Worm (Caenorhabditis elegans): ENCODE data around the gene M7.7.

M7.7 gene

ce11 chrIV:11119972-11120562, 30.4 kb downstream of the M7.7 start:
- 0 out of 2 replicates have a peak, but pooled peaks have one; percentile 56 for TF ChIP-seq flt-1 (GFP tag; IDR thresholded peaks at IDR 0.05)
- TF ChIP-seq T22C8.4 (GFP tag; IDR thresholded peaks at IDR 0.05): no peak
- no peak for TF ChIP-seq ztf-29 (GFP tag; IDR thresholded peaks at IDR 0.05)
- TF ChIP-seq med-1 (GFP tag; optimal IDR thresholded peaks at IDR 0.05; ENCODE audit: insufficient read depth): no peak
- 0 out of 2 replicates have a peak, but pooled peaks have one; percentile 41 for TF ChIP-seq ztf-23 (GFP tag; IDR thresholded peaks at IDR 0.05)
- no peak for TF ChIP-seq klf-2 (GFP tag; conservative IDR thresholded peaks at IDR 0.05)

- TF ChIP-seq med-1 (GFP tag; optimal IDR thresholded peaks at IDR 0.05; ENCODE audit: insufficient read depth) (no peak), T22C8.4 (GFP tag; IDR thresholded peaks at IDR 0.05) (no peak), ztf-29 (GFP tag; IDR thresholded peaks at IDR 0.05) (no peak), ztf-23 (GFP tag; IDR thresholded peaks at IDR 0.05) (no peak), ref-1 (GFP tag; conservative IDR thresholded peaks at IDR 0.05) (no peak), tab-1 (GFP tag; IDR thresholded peaks at IDR 0.05) (no peak), klf-2 (GFP tag; conservative IDR thresholded peaks at IDR 0.05) (no peak), cog-1 (tag; optimal IDR thresholded peaks at IDR 0.05) (no peak), flt-1 (GFP tag; IDR thresholded peaks at IDR 0.05) (no peak)
Observed at ce11 chrIV:11124674-11125073, 35.0 kb downstream of the M7.7 start, which contains the start of gene spo-11. Gene spo-11 (minus strand): TSS chrIV:11124862.

DNA sequence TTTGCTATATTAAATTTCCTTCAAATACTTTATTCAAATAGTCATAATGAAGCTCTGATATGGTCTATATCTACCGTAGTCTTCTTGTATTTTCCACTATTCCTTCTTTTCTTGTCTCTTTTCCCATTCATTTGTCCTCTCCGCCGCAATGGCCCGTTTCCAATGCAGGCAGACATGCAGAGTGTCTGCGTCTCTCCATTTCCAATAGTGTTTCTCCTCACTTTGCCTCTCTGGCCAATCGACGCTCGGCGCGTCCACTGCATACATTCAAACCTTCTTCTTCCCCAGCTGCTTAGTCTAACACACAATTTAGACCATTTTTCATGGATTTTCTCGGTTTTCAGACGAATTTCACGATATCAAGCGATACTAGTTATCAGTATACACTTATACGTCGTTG, 35.6 kb downstream of the M7.7 start:
- no peak for TF ChIP-seq ztf-29 (GFP tag; IDR thresholded peaks at IDR 0.05)
- no peak for TF ChIP-seq ref-1 (GFP tag; conservative IDR thresholded peaks at IDR 0.05)
- no peak for TF ChIP-seq T22C8.4 (GFP tag; IDR thresholded peaks at IDR 0.05)
- no peak for TF ChIP-seq klf-2 (GFP tag; conservative IDR thresholded peaks at IDR 0.05)
- TF ChIP-seq med-1 (GFP tag; optimal IDR thresholded peaks at IDR 0.05; ENCODE audit: insufficient read depth): no peak
- no peak for TF ChIP-seq flt-1 (GFP tag; IDR thresholded peaks at IDR 0.05)
- TF ChIP-seq cog-1 (tag; optimal IDR thresholded peaks at IDR 0.05): no peak
- TF ChIP-seq ztf-23 (GFP tag; IDR thresholded peaks at IDR 0.05): no peak
- TF ChIP-seq tab-1 (GFP tag; IDR thresholded peaks at IDR 0.05): no peak

ce11 chrIV:11125604-11126003, 36.0 kb downstream of the M7.7 start:
- TF ChIP-seq flt-1 (GFP tag; IDR thresholded peaks at IDR 0.05) (no peak), med-1 (GFP tag; optimal IDR thresholded peaks at IDR 0.05; ENCODE audit: insufficient read depth) (no peak), ztf-29 (GFP tag; IDR thresholded peaks at IDR 0.05) (no peak), ztf-23 (GFP tag; IDR thresholded peaks at IDR 0.05) (no peak), T22C8.4 (GFP tag; IDR thresholded peaks at IDR 0.05) (no peak), cog-1 (tag; optimal IDR thresholded peaks at IDR 0.05) (no peak), klf-2 (GFP tag; conservative IDR thresholded peaks at IDR 0.05) (no peak), ref-1 (GFP tag; conservative IDR thresholded peaks at IDR 0.05) (no peak), tab-1 (GFP tag; IDR thresholded peaks at IDR 0.05) (no peak)

DNA sequence TGAATTAATAATTGTTTCAGACTA, 36.2 kb downstream of the M7.7 start, which contains the start of gene swsn-4:
swsn-4 (plus strand) TSS at position 21 of the 24 bp plus-strand sequence.
- TF ChIP-seq ref-1 (GFP tag; conservative IDR thresholded peaks at IDR 0.05) (no peak), T22C8.4 (GFP tag; IDR thresholded peaks at IDR 0.05) (no peak), cog-1 (tag; optimal IDR thresholded peaks at IDR 0.05) (no peak), flt-1 (GFP tag; IDR thresholded peaks at IDR 0.05) (no peak), med-1 (GFP tag; optimal IDR thresholded peaks at IDR 0.05; ENCODE audit: insufficient read depth) (no peak), tab-1 (GFP tag; IDR thresholded peaks at IDR 0.05) (no peak), ztf-29 (GFP tag; IDR thresholded peaks at IDR 0.05) (no peak), klf-2 (GFP tag; conservative IDR thresholded peaks at IDR 0.05) (no peak), ztf-23 (GFP tag; IDR thresholded peaks at IDR 0.05) (no peak)

ce11 chrIV:11126028-11126427, 36.4 kb downstream of the M7.7 start:
- no peak for TF ChIP-seq ref-1 (GFP tag; conservative IDR thresholded peaks at IDR 0.05)
- TF ChIP-seq T22C8.4 (GFP tag; IDR thresholded peaks at IDR 0.05): no peak
- no peak for TF ChIP-seq med-1 (GFP tag; optimal IDR thresholded peaks at IDR 0.05; ENCODE audit: insufficient read depth)
- TF ChIP-seq flt-1 (GFP tag; IDR thresholded peaks at IDR 0.05): no peak
- TF ChIP-seq ztf-23 (GFP tag; IDR thresholded peaks at IDR 0.05): no peak
- no peak for TF ChIP-seq ztf-29 (GFP tag; IDR thresholded peaks at IDR 0.05)
- no peak for TF ChIP-seq klf-2 (GFP tag; conservative IDR thresholded peaks at IDR 0.05)
- no peak for TF ChIP-seq cog-1 (tag; optimal IDR thresholded peaks at IDR 0.05)
- TF ChIP-seq tab-1 (GFP tag; IDR thresholded peaks at IDR 0.05): no peak

DNA sequence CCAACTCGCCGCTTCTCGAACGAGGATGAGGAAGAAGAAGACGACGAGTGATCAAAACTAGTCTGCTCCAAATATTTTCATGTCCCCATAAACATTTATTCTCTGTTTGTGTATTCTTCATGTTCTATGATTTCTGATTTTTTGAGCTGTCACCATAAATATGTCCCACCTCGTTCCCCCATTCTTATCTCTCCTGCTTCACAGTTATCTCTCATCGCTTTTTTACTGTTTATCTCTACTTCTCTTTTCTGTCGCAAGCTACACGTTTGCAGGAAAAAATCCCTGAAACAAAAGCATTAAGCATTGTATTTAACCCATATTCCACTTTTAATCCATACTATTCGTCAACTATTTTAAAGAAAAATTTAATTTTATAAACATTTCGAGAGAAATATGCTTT, 41.1 kb downstream of the M7.7 start:
- TF ChIP-seq cog-1 (tag; optimal IDR thresholded peaks at IDR 0.05) (no peak), ztf-29 (GFP tag; IDR thresholded peaks at IDR 0.05) (no peak), klf-2 (GFP tag; conservative IDR thresholded peaks at IDR 0.05) (no peak), med-1 (GFP tag; optimal IDR thresholded peaks at IDR 0.05; ENCODE audit: insufficient read depth) (no peak), flt-1 (GFP tag; IDR thresholded peaks at IDR 0.05) (no peak), T22C8.4 (GFP tag; IDR thresholded peaks at IDR 0.05) (no peak), ref-1 (GFP tag; conservative IDR thresholded peaks at IDR 0.05) (no peak)

ce11 chrIV:11131268-11131667, 41.6 kb downstream of the M7.7 start, which contains the start of gene ard-1:
Gene ard-1 (plus strand): TSS chrIV:11131279.
- TF ChIP-seq cog-1 (tag; optimal IDR thresholded peaks at IDR 0.05) (no peak), med-1 (GFP tag; optimal IDR thresholded peaks at IDR 0.05; ENCODE audit: insufficient read depth) (no peak), flt-1 (GFP tag; IDR thresholded peaks at IDR 0.05) (no peak), ref-1 (GFP tag; conservative IDR thresholded peaks at IDR 0.05) (no peak), T22C8.4 (GFP tag; IDR thresholded peaks at IDR 0.05) (no peak), tab-1 (GFP tag; IDR thresholded peaks at IDR 0.05) (no peak), klf-2 (GFP tag; conservative IDR thresholded peaks at IDR 0.05) (no peak), ztf-29 (GFP tag; IDR thresholded peaks at IDR 0.05) (no peak), ztf-23 (GFP tag; IDR thresholded peaks at IDR 0.05) (no peak)

Data from whole organism, midembryonic.